Worm (Caenorhabditis elegans) whole organism, L4 larva: ENCODE measurements around the gene Y57G7A.6.

ENCODE experiments used
- aha-1 ChIP-seq: fragments of 150-350 bp; peaks from one replicate; lab custom pipeline; 2014; ENCODE audit warnings: missing biosample characterization, missing genetic modification characterization
- aly-2 ChIP-seq: sonication (generic microtip); optimal IDR thresholded peaks from 2 replicates; lab custom pipeline; 2018; ENCODE audit warnings: missing biosample characterization, missing genetic modification characterization
- ama-1 ChIP-seq: fragments of 150-350 bp; optimal IDR thresholded peaks from 2 replicates; lab custom pipeline; 2014; ENCODE audit warnings: inconsistent platforms, mixed read lengths
- ceh-28 ChIP-seq: fragments of 150-350 bp; optimal IDR thresholded peaks from 2 replicates; lab custom pipeline; 2014; ENCODE audit warnings: missing biosample characterization, missing genetic modification reagents, missing genetic modification characterization
- daf-8 ChIP-seq: fragments of 200-800 bp; sonication (Bioruptor generic); IDR thresholded peaks from 2 replicates; pipeline ENCODE4 v1.3.6; 2022; ENCODE audit warnings: missing genetic modification characterization, missing compliant biosample characterization
- egl-27 ChIP-seq: sonication (generic microtip); optimal IDR thresholded peaks from 3 replicates; lab custom pipeline; 2017; ENCODE audit warnings: missing biosample characterization, missing genetic modification reagents, missing genetic modification characterization
- lin-1 ChIP-seq: fragments of 200-800 bp; sonication (Bioruptor generic); IDR thresholded peaks from 2 replicates; pipeline ENCODE4 v1.3.6; 2022; ENCODE audit warnings: missing genetic modification reagents, missing genetic modification characterization, missing compliant biosample characterization
- lin-29 ChIP-seq: fragments of 200-800 bp; sonication (Bioruptor generic); IDR thresholded peaks from 2 replicates; pipeline ENCODE4 v1.3.6; 2022; ENCODE audit warnings: missing genetic modification reagents, missing genetic modification characterization, missing compliant biosample characterization
- nhr-111 ChIP-seq: fragments of 200-800 bp; sonication (Bioruptor generic); optimal IDR thresholded peaks from 2 replicates; lab custom pipeline; 2018; ENCODE audit warnings: mild to moderate bottlenecking, missing genetic modification characterization, missing compliant biosample characterization
- nhr-76 ChIP-seq: fragments of 150-350 bp; optimal IDR thresholded peaks from 2 replicates; lab custom pipeline; 2014; ENCODE audit warnings: missing biosample characterization, missing genetic modification characterization
- pqm-1 ChIP-seq: sonication (generic microtip); optimal IDR thresholded peaks from 2 replicates; lab custom pipeline; 2017; ENCODE audit warnings: missing biosample characterization, missing genetic modification characterization
- snpc-1.2 ChIP-seq: fragments of 200-800 bp; sonication (Bioruptor generic); IDR thresholded peaks from 2 replicates; pipeline ENCODE4 v1.3.6; 2022; ENCODE audit warnings: missing genetic modification reagents, missing genetic modification characterization, missing compliant biosample characterization
- unc-62 ChIP-seq, 3 experiments: fragments of 150-350 bp in 1 of 3; sonication (generic microtip); optimal IDR thresholded peaks in 2 of 3; peaks in 1 of 3; 1 replicate in 1 of 3; 2 replicates in 2 of 3; lab custom pipeline; 2014 to 2017; ENCODE audit warnings: missing biosample characterization in 3 of 3, missing genetic modification characterization in 3 of 3, missing genetic modification reagents in 3 of 3, missing genotype in 1 of 3
- ztf-11 ChIP-seq: fragments of 150-350 bp; optimal IDR thresholded peaks from 2 replicates; lab custom pipeline; 2014; ENCODE audit warnings: missing biosample characterization, missing genetic modification characterization

DNA sequence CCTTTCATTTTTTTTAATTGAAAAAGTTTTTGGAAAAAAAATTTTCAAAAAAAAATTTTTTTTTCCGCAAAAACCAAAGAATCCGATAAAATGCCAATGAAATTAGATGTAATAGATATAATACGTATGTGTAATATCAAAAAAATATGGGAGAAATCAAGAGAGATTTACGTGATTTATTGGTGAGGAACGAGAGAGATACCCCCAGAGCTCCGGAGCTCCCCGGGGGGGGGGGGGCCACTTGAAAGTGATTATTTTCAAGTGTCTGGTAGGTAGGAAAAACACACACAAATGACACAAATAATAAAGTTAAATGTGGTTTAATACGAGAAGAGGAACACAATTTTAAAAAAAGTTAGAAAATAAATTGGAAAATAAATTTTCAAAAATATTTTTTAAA lies 8.6 kb downstream of the Y57G7A.6 start, which contains the start of gene Y57G7A.11:
- no peak for TF ChIP-seq lin-1
- no peak for TF ChIP-seq lin-29 (GFP tag; lab: Robert Waterston, UW)
- TF ChIP-seq ceh-28 (tag; lab: Kevin White, UChicago): no peak
- TF ChIP-seq pqm-1: no peak
- no peak for TF ChIP-seq ztf-11
- TF ChIP-seq nhr-76 (tag; lab: Kevin White, UChicago): no peak
- TF ChIP-seq snpc-1.2: no peak
- no peak for TF ChIP-seq ama-1 (lab: Kevin White, UChicago)
- TF ChIP-seq aha-1 (tag; lab: Kevin White, UChicago): no peak
- TF ChIP-seq nhr-111: no peak
- TF ChIP-seq daf-8 (GFP tag; lab: Robert Waterston, UW): no peak
- no peak for TF ChIP-seq egl-27 (tag; lab: Kevin White, UChicago)
- TF ChIP-seq unc-62 (GFP tag; optimal IDR thresholded peaks at IDR 0.05 in 1 of 2; lab: Kevin White, UChicago): no peak
- TF ChIP-seq unc-62 (tag; optimal IDR thresholded peaks at IDR 0.05; lab: Kevin White, UChicago): no peak
- no peak for TF ChIP-seq aly-2 (tag; lab: Kevin White, UChicago)
